Worm (Caenorhabditis elegans) whole organism, early embryonic: ENCODE results near the gene F15E6.4.

Experiments used
- B0310.2 ChIP-seq: sonication (generic microtip); optimal IDR thresholded peaks from 2 replicates; lab custom pipeline; 2016; ENCODE audit warnings: mild to moderate bottlenecking, missing genetic modification characterization, missing compliant biosample characterization
- F13C5.2 ChIP-seq: sonication (generic microtip); optimal IDR thresholded peaks from 2 replicates; lab custom pipeline; 2017; ENCODE audit warnings: mild to moderate bottlenecking, missing genetic modification characterization, inconsistent platforms, missing compliant biosample characterization
- ama-1 ChIP-seq: fragments of 150-350 bp; optimal IDR thresholded peaks from 2 replicates; lab custom pipeline; 2014
- ceh-13 ChIP-seq: fragments of 200-800 bp; sonication (Bioruptor generic); optimal IDR thresholded peaks from 2 replicates; lab custom pipeline; 2018; ENCODE audit warnings: mild to moderate bottlenecking, missing genetic modification characterization, missing compliant biosample characterization
- ceh-36 ChIP-seq: sonication (generic microtip); optimal IDR thresholded peaks from 2 replicates; lab custom pipeline; 2016; ENCODE audit warnings: missing genetic modification characterization, inconsistent platforms, missing compliant biosample characterization
- ets-7 ChIP-seq: sonication (generic microtip); optimal IDR thresholded peaks from 2 replicates; lab custom pipeline; 2016; ENCODE audit warnings: missing genotype, missing genetic modification characterization, missing compliant biosample characterization
- flt-1 ChIP-seq: fragments of 200-800 bp; sonication (Bioruptor generic); IDR thresholded peaks from 2 replicates; pipeline ENCODE4 v1.3.6; 2022; ENCODE audit warnings: missing genetic modification characterization, missing compliant biosample characterization
- hmbx-1 ChIP-seq: sonication (generic microtip); optimal IDR thresholded peaks from 2 replicates; lab custom pipeline; 2016; ENCODE audit warnings: mild to moderate bottlenecking, missing genetic modification characterization, missing compliant biosample characterization
- hnd-1 ChIP-seq: sonication (generic microtip); optimal IDR thresholded peaks from 2 replicates; lab custom pipeline; 2016; ENCODE audit warnings: missing genetic modification characterization, missing compliant biosample characterization
- sea-1 ChIP-seq: fragments of 200-800 bp; sonication (Bioruptor generic); conservative IDR thresholded peaks from 2 replicates; pipeline ENCODE4 v1.3.6; 2022; ENCODE audit warnings: missing genetic modification characterization, missing compliant biosample characterization
- tbx-11 ChIP-seq: fragments of 200-800 bp; sonication (Bioruptor generic); IDR thresholded peaks from 2 replicates; pipeline ENCODE4 v1.3.6; 2022; ENCODE audit warnings: missing genetic modification characterization, missing compliant biosample characterization
- tbx-37 ChIP-seq: fragments of 200-800 bp; sonication (Bioruptor generic); conservative IDR thresholded peaks from 2 replicates; pipeline ENCODE4 v1.3.6; 2022; ENCODE audit warnings: missing genetic modification reagents, missing genetic modification characterization, missing compliant biosample characterization
- tra-4 ChIP-seq: sonication (generic microtip); optimal IDR thresholded peaks from 2 replicates; lab custom pipeline; 2017; ENCODE audit warnings: missing genetic modification characterization, missing compliant biosample characterization

DNA sequence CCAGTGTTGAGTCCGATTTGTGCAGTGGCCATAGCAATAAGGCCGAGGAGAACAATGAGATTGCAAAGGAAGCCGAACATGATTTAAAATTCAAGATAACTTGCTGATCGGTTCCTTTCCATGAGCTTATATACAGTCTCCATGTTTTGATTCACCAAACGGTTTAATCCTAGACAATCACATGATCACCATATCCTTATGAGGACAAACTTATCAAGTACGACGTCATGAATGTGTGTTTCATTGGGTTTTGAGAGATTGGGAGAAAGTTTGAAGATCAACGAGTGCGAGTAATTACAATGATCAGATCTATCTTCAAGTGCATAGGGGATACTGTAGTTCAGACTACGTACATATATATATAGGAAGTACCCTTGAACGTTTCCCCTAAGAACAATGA lies 802 bp upstream of the F15E6.4 start, which contains the start of gene dct-7:
- no peak for TF ChIP-seq hmbx-1 (tag; lab: Kevin White, UChicago)
- TF ChIP-seq ama-1 (lab: Kevin White, UChicago): no peak
- no peak for TF ChIP-seq F13C5.2
- TF ChIP-seq B0310.2: no peak
- TF ChIP-seq tbx-37 (GFP tag; lab: Robert Waterston, UW): no peak
- TF ChIP-seq ceh-36 (tag; lab: Kevin White, UChicago): no peak
- TF ChIP-seq flt-1 (GFP tag; lab: Robert Waterston, UW): no peak
- no peak for TF ChIP-seq sea-1 (GFP tag; lab: Robert Waterston, UW)
- TF ChIP-seq tbx-11 (GFP tag; lab: Robert Waterston, UW): no peak
- no peak for TF ChIP-seq tra-4 (tag; lab: Kevin White, UChicago)
- TF ChIP-seq ets-7 (tag; lab: Kevin White, UChicago): no peak
- no peak for TF ChIP-seq ceh-13 (GFP tag; lab: Kevin White, UChicago)
- TF ChIP-seq hnd-1: no peak
